Worm (Caenorhabditis elegans) whole organism, L4 larva: ENCODE data around the gene msd-2.

Experiments used
- F37D6.2 ChIP-seq: sonication (generic microtip); optimal IDR thresholded peaks from 2 replicates; lab custom pipeline; 2016; ENCODE audit warnings: mild to moderate bottlenecking, missing genetic modification characterization, missing compliant biosample characterization
- F49E8.2 ChIP-seq: sonication (generic microtip); optimal IDR thresholded peaks from 2 replicates; lab custom pipeline; 2016; ENCODE audit warnings: missing compliant biosample characterization, mild to moderate bottlenecking, missing genetic modification characterization, borderline replicate concordance
- ama-1 ChIP-seq: fragments of 150-350 bp; optimal IDR thresholded peaks from 2 replicates; lab custom pipeline; 2014; ENCODE audit warnings: inconsistent platforms, mixed read lengths
- ctbp-1 ChIP-seq: fragments of 200-800 bp; sonication (Bioruptor generic); IDR thresholded peaks from 2 replicates; pipeline ENCODE4 v1.3.6; 2022; ENCODE audit warnings: missing genetic modification reagents, missing genetic modification characterization, missing compliant biosample characterization
- fkh-10 ChIP-seq: fragments of 150-350 bp; optimal IDR thresholded peaks from 2 replicates; lab custom pipeline; 2014; ENCODE audit warnings: missing biosample characterization, missing genetic modification reagents, missing genetic modification characterization
- nhr-48 ChIP-seq: sonication (generic microtip); optimal IDR thresholded peaks from 2 replicates; lab custom pipeline; 2016; ENCODE audit warnings: mild to moderate bottlenecking, missing genetic modification characterization, missing compliant biosample characterization
- pha-4 ChIP-seq, 2 experiments: fragments of 150-350 bp in 1 of 2; fragments of 200-800 bp in 1 of 2; sonication (Bioruptor generic) in 1 of 2; IDR thresholded peaks in 1 of 2; optimal IDR thresholded peaks in 1 of 2; 2 replicates each; pipeline versions ENCODE4 v1.3.6 to Lab custom; 2014 to 2022; ENCODE audit warnings: missing genetic modification characterization in 2 of 2, missing genetic modification reagents in 2 of 2, missing biosample characterization in 1 of 2, missing compliant biosample characterization in 1 of 2
- rbr-2 ChIP-seq: sonication (generic microtip); optimal IDR thresholded peaks from 2 replicates; lab custom pipeline; 2016; ENCODE audit warnings: missing genotype, missing genetic modification characterization, missing compliant biosample characterization
- saeg-2 ChIP-seq: fragments of 200-800 bp; sonication (Bioruptor generic); IDR thresholded peaks from 2 replicates; pipeline ENCODE4 v1.3.6; 2022; ENCODE audit warnings: missing genetic modification reagents, missing genetic modification characterization, missing compliant biosample characterization
- tra-1 ChIP-seq: fragments of 200-800 bp; sonication (Bioruptor generic); IDR thresholded peaks from 2 replicates; pipeline ENCODE4 v1.3.6; 2022; ENCODE audit warnings: missing genetic modification reagents, missing genetic modification characterization, missing compliant biosample characterization
- zag-1 ChIP-seq: fragments of 150-350 bp; optimal IDR thresholded peaks from 2 replicates; lab custom pipeline; 2014; ENCODE audit warnings: missing biosample characterization, missing genetic modification characterization
- ztf-11 ChIP-seq: fragments of 150-350 bp; optimal IDR thresholded peaks from 2 replicates; lab custom pipeline; 2014; ENCODE audit warnings: missing biosample characterization, missing genetic modification characterization

DNA sequence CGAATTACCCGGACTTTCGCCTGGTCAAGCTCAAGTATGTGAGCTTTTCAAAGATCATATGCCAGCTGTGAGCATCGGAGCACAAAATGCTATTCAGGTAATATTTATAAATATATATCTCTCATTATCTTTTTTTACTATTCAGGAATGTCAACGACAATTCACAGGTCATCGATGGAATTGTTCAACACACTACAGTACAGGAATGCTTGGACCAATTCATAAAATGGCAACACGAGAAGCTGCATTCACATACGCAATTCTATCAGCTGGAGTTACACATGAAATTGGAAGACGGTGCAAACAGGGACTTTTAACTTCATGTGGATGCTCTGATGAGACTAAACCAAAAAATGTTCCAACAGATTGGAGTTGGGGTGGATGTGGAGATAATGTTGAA, 39.4 kb downstream of the msd-2 start:
- TF ChIP-seq F49E8.2 = no peak
- TF ChIP-seq fkh-10 (GFP tag; lab: Kevin White, UChicago) = no peak
- no peak for TF ChIP-seq saeg-2
- TF ChIP-seq F37D6.2 (tag; lab: Kevin White, UChicago) = no peak
- no peak for TF ChIP-seq rbr-2 (tag; lab: Kevin White, UChicago)
- no peak for TF ChIP-seq zag-1 (tag; lab: Kevin White, UChicago)
- no peak for TF ChIP-seq ctbp-1
- TF ChIP-seq ama-1 (lab: Kevin White, UChicago) = no peak
- no peak for TF ChIP-seq ztf-11
- TF ChIP-seq tra-1 (GFP tag; lab: Robert Waterston, UW) = no peak
- TF ChIP-seq nhr-48 = no peak
- TF ChIP-seq pha-4 (GFP tag; IDR thresholded peaks at IDR 0.05; lab: Robert Waterston, UW) = no peak
- no peak for TF ChIP-seq pha-4 (tag; optimal IDR thresholded peaks at IDR 0.05; lab: Kevin White, UChicago)
